Fruit fly (Drosophila melanogaster): ENCODE data around the gene Taf1.

Gene Taf1

dm6 chr3R:6662613-6663288 lies 16.1 kb downstream of the Taf1 start (continued):
- no peak for TF ChIP-seq CG9817 (tag; optimal IDR thresholded peaks at IDR 0.05)
- no peak for TF ChIP-seq Dip3 (GFP tag; optimal IDR thresholded peaks at IDR 0.05)
- TF ChIP-seq Pdp1 (GFP tag; optimal IDR thresholded peaks at IDR 0.05): no peak
- TF ChIP-seq shn (GFP tag; optimal IDR thresholded peaks at IDR 0.05): no peak
- no peak for TF ChIP-seq Dip2 (GFP tag; IDR thresholded peaks at IDR 0.05)
- peak; percentile 14 for TF ChIP-seq trem (tag; optimal IDR thresholded peaks at IDR 0.05)
- TF ChIP-seq CG10147 (GFP tag; optimal IDR thresholded peaks at IDR 0.05): no peak
- TF ChIP-seq lov (optimal IDR thresholded peaks at IDR 0.05): no peak
- TF ChIP-seq lov (GFP tag; IDR thresholded peaks at IDR 0.05): no peak
- TF ChIP-seq CG6272 (GFP tag; IDR thresholded peaks at IDR 0.05): no peak; the same call in 1 of the 2 replicates
- 0 out of 2 replicates have a peak, but pooled peaks have one; percentile 37 for TF ChIP-seq CG9932 (GFP tag; IDR thresholded peaks at IDR 0.05)
- TF ChIP-seq CG15011 (GFP tag; optimal IDR thresholded peaks at IDR 0.05): no peak
- no peak for TF ChIP-seq CG12104 (GFP tag; optimal IDR thresholded peaks at IDR 0.05)
- no peak for TF ChIP-seq CG6175 (GFP tag; IDR thresholded peaks at IDR 0.05)
- TF ChIP-seq Aef1 (GFP tag; IDR thresholded peaks at IDR 0.05): no peak
- TF ChIP-seq CG8359 (GFP tag; optimal IDR thresholded peaks at IDR 0.05; ENCODE audit: borderline replicate concordance): no peak
- TF ChIP-seq row (GFP tag; IDR thresholded peaks at IDR 0.05): 0 out of 3 replicates have a peak, but pooled peaks have one; percentile 15
- TF ChIP-seq CG13123 (GFP tag; optimal IDR thresholded peaks at IDR 0.05): no peak
- no peak for TF ChIP-seq H15 (GFP tag; IDR thresholded peaks at IDR 0.05)
- TF ChIP-seq chinmo (GFP tag; IDR thresholded peaks at IDR 0.05; ENCODE audit: partially characterized antibody): no peak
- TF ChIP-seq tna (GFP tag; IDR thresholded peaks at IDR 0.05; ENCODE audit: partially characterized antibody): no peak
- no peak for TF ChIP-seq mld (GFP tag; IDR thresholded peaks at IDR 0.05; ENCODE audit: partially characterized antibody)
- TF ChIP-seq Elba2 (GFP tag; optimal IDR thresholded peaks at IDR 0.05): peak; percentile 28
- no peak for TF ChIP-seq CG8089 (GFP tag; optimal IDR thresholded peaks at IDR 0.05)
- TF ChIP-seq sim (GFP tag; IDR thresholded peaks at IDR 0.05): no peak
- no peak for TF ChIP-seq CG3407 (GFP tag; optimal IDR thresholded peaks at IDR 0.05)
- TF ChIP-seq BEAF-32 (GFP tag; optimal IDR thresholded peaks at IDR 0.05): no peak
- no peak for TF ChIP-seq Mad (GFP tag; optimal IDR thresholded peaks at IDR 0.05)
- no peak for TF ChIP-seq vvl (GFP tag; IDR thresholded peaks at IDR 0.05)
- no peak for TF ChIP-seq psq (GFP tag; optimal IDR thresholded peaks at IDR 0.05)
- TF ChIP-seq Six4 (GFP tag; optimal IDR thresholded peaks at IDR 0.05): no peak
- TF ChIP-seq CG34422 (GFP tag; IDR thresholded peaks at IDR 0.05): no peak
- TF ChIP-seq pzg (GFP tag; optimal IDR thresholded peaks at IDR 0.05): no peak
- TF ChIP-seq CG17186 (GFP tag; optimal IDR thresholded peaks at IDR 0.05): no peak
- no peak for TF ChIP-seq BtbVII (GFP tag; optimal IDR thresholded peaks at IDR 0.05)
- no peak for TF ChIP-seq gce (GFP tag; IDR thresholded peaks at IDR 0.05)
- TF ChIP-seq CTCF (GFP tag; optimal IDR thresholded peaks at IDR 0.05): no peak
- TF ChIP-seq amos (GFP tag; IDR thresholded peaks at IDR 0.05; ENCODE audit: partially characterized antibody): 0 out of 2 replicates have a peak, but pooled peaks have one; percentile 4
- no peak for TF ChIP-seq CG6791 (GFP tag; IDR thresholded peaks at IDR 0.05; ENCODE audit: partially characterized antibody)
- no peak for TF ChIP-seq HmgD (GFP tag; optimal IDR thresholded peaks at IDR 0.05)
- no peak for TF ChIP-seq CG30020 (tag; optimal IDR thresholded peaks at IDR 0.05)
- TF ChIP-seq ac (GFP tag; optimal IDR thresholded peaks at IDR 0.05): peak; percentile 25
- no peak for TF ChIP-seq CG2116 (GFP tag; optimal IDR thresholded peaks at IDR 0.05)
- TF ChIP-seq nerfin-2 (GFP tag; IDR thresholded peaks at IDR 0.05; ENCODE audit: partially characterized antibody): no peak
- TF ChIP-seq slp2 (GFP tag; optimal IDR thresholded peaks at IDR 0.05): no peak
- TF ChIP-seq Bgb (GFP tag; IDR thresholded peaks at IDR 0.05; ENCODE audit: partially characterized antibody): no peak
- TF ChIP-seq CG1792 (GFP tag; optimal IDR thresholded peaks at IDR 0.05): no peak
- no peak for TF ChIP-seq B-H2 (GFP tag; optimal IDR thresholded peaks at IDR 0.05)
- TF ChIP-seq stwl (tag; optimal IDR thresholded peaks at IDR 0.05): no peak
- TF ChIP-seq CG15514 (GFP tag; optimal IDR thresholded peaks at IDR 0.05): no peak

Data from whole organism, embryonic.